Fruit fly (Drosophila melanogaster) whole organism, larva: ENCODE results near the gene Chd3.
"Not testable (repeated sequence)": the region's sequence is repeated elsewhere in the genome, so short reads cannot be mapped to it uniquely, and the experiment has no call there.

Source experiments
- noc ChIP-seq: fragments of 200-800 bp; sonication (Bioruptor generic); optimal IDR thresholded peaks from 3 replicates; lab custom pipeline; 2019; ENCODE audit warnings: missing biosample characterization, mild to moderate bottlenecking, missing genetic modification characterization, moderate library complexity

Gene Chd3

dm6 chr3L:19446394-19447349 is at the start of gene Chd3, which contains the start of gene CG33062:
TSS of gene Chd3 (plus strand) at chr3L:19447173.
TSS of gene CG33062 (minus strand) at chr3L:19446444.
- no peak for TF ChIP-seq noc (tag; lab: Kevin White, UChicago)

- no peak for TF ChIP-seq noc (tag; lab: Kevin White, UChicago)
Observed at dm6 chr3L:19412812-19413211, 34.2 kb upstream of the Chd3 start, which contains the start of gene CG32206. TSS of gene CG32206 (minus strand) at chr3L:19412912.

dm6 chr3L:19442239-19442638 is 4.7 kb upstream of the Chd3 start:
- TF ChIP-seq noc (tag; lab: Kevin White, UChicago) = no peak

dm6 chr3L:19444092-19444491 is 2.9 kb upstream of the Chd3 start:
- TF ChIP-seq noc (tag; lab: Kevin White, UChicago) = no peak

dm6 chr3L:19464659-19465058 is 17.7 kb downstream of the Chd3 start, which contains the start of gene CG14095:
TSS of gene CG14095 (minus strand) at chr3L:19464759.
- TF ChIP-seq noc (tag; lab: Kevin White, UChicago) = no peak

- not testable (repeated sequence) for TF ChIP-seq noc (tag; lab: Kevin White, UChicago)
Observed at dm6 chr3L:19466979-19467378, 20.0 kb downstream of the Chd3 start, which contains the start of the genes CG14096 and CG32214. TSS of gene CG14096 (minus strand) at chr3L:19467079. TSS of gene CG32214 (plus strand) at chr3L:19467346.

- not testable (repeated sequence) for TF ChIP-seq noc (tag; lab: Kevin White, UChicago)
Observed at dm6 chr3L:19472128-19472527, 25.2 kb downstream of the Chd3 start, which contains the start of the genes 825-Oak and CG12519. TSS of gene 825-Oak (minus strand) at chr3L:19472228. TSS of gene CG12519 (plus strand) at chr3L:19472491.

- not testable (repeated sequence) for TF ChIP-seq noc (tag; lab: Kevin White, UChicago)
Observed at dm6 chr3L:19475478-19475877, 28.5 kb downstream of the Chd3 start, which contains the start of the genes CG18294 and CG32213. TSS of gene CG18294 (minus strand) at chr3L:19475578. TSS of gene CG32213 (plus strand) at chr3L:19475839.

- no peak for TF ChIP-seq noc (tag; lab: Kevin White, UChicago)
Observed at dm6 chr3L:19481209-19481608, 34.2 kb downstream of the Chd3 start.

- no peak for TF ChIP-seq noc (tag; lab: Kevin White, UChicago)
Observed at dm6 chr3L:19482014-19482413, 35.0 kb downstream of the Chd3 start.

dm6 chr3L:19483007-19483406 is 36.0 kb downstream of the Chd3 start:
- TF ChIP-seq noc (tag; lab: Kevin White, UChicago) = no peak

dm6 chr3L:19486398-19486797 is 39.4 kb downstream of the Chd3 start, which contains the start of gene brv1:
TSS of gene brv1 (minus strand) at chr3L:19486498.
- TF ChIP-seq noc (tag; lab: Kevin White, UChicago) = no peak

- TF ChIP-seq noc (tag; lab: Kevin White, UChicago) = not testable (repeated sequence)
Observed at dm6 chr3L:19487260-19487659, 40.3 kb downstream of the Chd3 start, which contains the start of gene CG32212. TSS of gene CG32212 (plus strand) at chr3L:19487560.

dm6 chr3L:19494954-19495353 is 48.0 kb downstream of the Chd3 start:
- TF ChIP-seq noc (tag; lab: Kevin White, UChicago) = peak; percentile 11

- TF ChIP-seq noc (tag; lab: Kevin White, UChicago) = peak; percentile 40
Observed at dm6 chr3L:19495991-19496588, 49.1 kb downstream of the Chd3 start.

- no peak for TF ChIP-seq noc (tag; lab: Kevin White, UChicago)
Observed at dm6 chr3L:19496600-19496999, 49.6 kb downstream of the Chd3 start.
